Fruit fly (Drosophila melanogaster) whole organism, prepupa: Measurements from ENCODE around the gene CG9555.

Experiments used
- Blimp-1 ChIP-seq: fragments of 200-800 bp; sonication (Bioruptor generic); optimal IDR thresholded peaks from 3 replicates; lab custom pipeline; 2017; ENCODE audit warnings: missing biosample characterization, missing genetic modification characterization, mild to moderate bottlenecking, moderate library complexity, missing genetic modification reagents
- CG10631 ChIP-seq: fragments of 200-800 bp; sonication (Bioruptor generic); optimal IDR thresholded peaks from 2 replicates; lab custom pipeline; 2016; ENCODE audit warnings: missing biosample characterization, missing genetic modification characterization
- CG11294 ChIP-seq: fragments of 200-800 bp; sonication (Bioruptor generic); IDR thresholded peaks from 2 replicates; pipeline ENCODE4 v1.3.6; 2022; ENCODE audit warnings: missing biosample characterization, missing genetic modification characterization
- CG11762 ChIP-seq: fragments of 200-800 bp; sonication (Bioruptor generic); optimal IDR thresholded peaks from 3 replicates; lab custom pipeline; 2016; ENCODE audit warnings: missing biosample characterization, missing genetic modification characterization; ENCODE audit not compliant: insufficient read depth
- CG11902 ChIP-seq: fragments of 200-800 bp; sonication (Bioruptor generic); optimal IDR thresholded peaks from 3 replicates; lab custom pipeline; 2016; ENCODE audit warnings: missing biosample characterization, missing genetic modification characterization
- CG1621 ChIP-seq: fragments of 200-800 bp; sonication (Bioruptor generic); optimal IDR thresholded peaks from 3 replicates; lab custom pipeline; 2018; ENCODE audit warnings: missing biosample characterization, mild to moderate bottlenecking, missing genetic modification characterization
- CG16779 ChIP-seq: fragments of 200-800 bp; sonication (Bioruptor generic); optimal IDR thresholded peaks from 3 replicates; lab custom pipeline; 2017; ENCODE audit warnings: missing biosample characterization, mild to moderate bottlenecking, missing genetic modification characterization
- CG31627 ChIP-seq: fragments of 200-800 bp; sonication (Bioruptor generic); optimal IDR thresholded peaks from 3 replicates; lab custom pipeline; 2016; ENCODE audit warnings: missing biosample characterization, missing genetic modification characterization
- CG32006 ChIP-seq: fragments of 200-800 bp; sonication (Bioruptor generic); optimal IDR thresholded peaks from 3 replicates; lab custom pipeline; 2017; ENCODE audit warnings: missing biosample characterization, mild to moderate bottlenecking, missing genetic modification characterization
- CG6276 ChIP-seq: fragments of 200-800 bp; sonication (Bioruptor generic); optimal IDR thresholded peaks from 2 replicates; lab custom pipeline; 2017; ENCODE audit warnings: missing biosample characterization, mild to moderate bottlenecking, missing genetic modification characterization
- CG6792 ChIP-seq: fragments of 200-800 bp; sonication (Bioruptor generic); optimal IDR thresholded peaks from 3 replicates; lab custom pipeline; 2016; ENCODE audit warnings: missing biosample characterization, missing genetic modification characterization
- CG6808 ChIP-seq: fragments of 200-800 bp; sonication (Bioruptor generic); optimal IDR thresholded peaks from 3 replicates; lab custom pipeline; 2017; ENCODE audit warnings: missing biosample characterization, missing genetic modification characterization, mild to moderate bottlenecking, moderate library complexity, missing genetic modification reagents
- CG6854 ChIP-seq: fragments of 200-800 bp; sonication (Bioruptor generic); optimal IDR thresholded peaks from 2 replicates; lab custom pipeline; 2017; ENCODE audit warnings: missing biosample characterization, mild to moderate bottlenecking, missing genetic modification characterization
- CG7368 ChIP-seq: fragments of 200-800 bp; sonication (Bioruptor generic); optimal IDR thresholded peaks from 3 replicates; lab custom pipeline; 2016; ENCODE audit warnings: missing biosample characterization, missing genetic modification characterization
- CG8319 ChIP-seq: fragments of 200-800 bp; sonication (Bioruptor generic); optimal IDR thresholded peaks from 3 replicates; lab custom pipeline; 2016; ENCODE audit warnings: missing biosample characterization, missing genetic modification characterization
- CG8632 ChIP-seq: fragments of 200-800 bp; sonication (Bioruptor generic); optimal IDR thresholded peaks from 3 replicates; lab custom pipeline; 2016; ENCODE audit warnings: missing biosample characterization, missing genetic modification characterization
- CG9139 ChIP-seq: fragments of 200-800 bp; sonication (Bioruptor generic); optimal IDR thresholded peaks from 3 replicates; lab custom pipeline; 2017; ENCODE audit warnings: missing biosample characterization, mild to moderate bottlenecking, missing genetic modification characterization
- Eip75B ChIP-seq: fragments of 200-800 bp; sonication (Bioruptor generic); optimal IDR thresholded peaks from 3 replicates; lab custom pipeline; 2016; ENCODE audit warnings: missing biosample characterization, missing genetic modification characterization
- Eip78C ChIP-seq: fragments of 200-800 bp; sonication (Bioruptor generic); peaks from one replicate; lab custom pipeline; 2016; ENCODE audit warnings: missing biosample characterization, missing genetic modification characterization
- Eip93F ChIP-seq: fragments of 200-800 bp; sonication (Bioruptor generic); optimal IDR thresholded peaks from 2 replicates; lab custom pipeline; 2016; ENCODE audit warnings: missing biosample characterization, mild to moderate bottlenecking, missing genetic modification characterization
- Ets96B ChIP-seq: fragments of 200-800 bp; optimal IDR thresholded peaks from 2 replicates; lab custom pipeline; 2019; ENCODE audit warnings: missing biosample characterization, mild to moderate bottlenecking, missing genetic modification characterization, moderate library complexity
- Hr38 ChIP-seq: sonication (Bioruptor generic); optimal IDR thresholded peaks from 2 replicates; lab custom pipeline; 2016; ENCODE audit warnings: missing biosample characterization, missing genetic modification characterization
- Hr4 ChIP-seq: fragments of 200-800 bp; sonication (Bioruptor generic); optimal IDR thresholded peaks from 3 replicates; lab custom pipeline; 2016; ENCODE audit warnings: missing biosample characterization, missing genetic modification characterization
- Lpt ChIP-seq: fragments of 200-800 bp; sonication (Bioruptor generic); optimal IDR thresholded peaks from 3 replicates; lab custom pipeline; 2016; ENCODE audit warnings: missing biosample characterization, missing genetic modification characterization
- Met ChIP-seq: fragments of 200-800 bp; sonication (Bioruptor generic); optimal IDR thresholded peaks from 3 replicates; lab custom pipeline; 2016; ENCODE audit warnings: missing biosample characterization, missing genetic modification characterization
- OdsH ChIP-seq: fragments of 200-800 bp; sonication (Bioruptor generic); optimal IDR thresholded peaks from 3 replicates; lab custom pipeline; 2016; ENCODE audit warnings: missing biosample characterization, missing genetic modification characterization
- Smox ChIP-seq: fragments of 200-800 bp; sonication (Bioruptor generic); optimal IDR thresholded peaks from 3 replicates; lab custom pipeline; 2016; ENCODE audit warnings: missing biosample characterization, missing genetic modification characterization
- Sox102F ChIP-seq: fragments of 200-800 bp; sonication (Bioruptor generic); optimal IDR thresholded peaks from 2 replicates; lab custom pipeline; 2016; ENCODE audit warnings: missing biosample characterization, mild to moderate bottlenecking, missing genetic modification characterization
- Sox14 ChIP-seq: fragments of 200-800 bp; sonication (Bioruptor generic); optimal IDR thresholded peaks from 3 replicates; lab custom pipeline; 2016; ENCODE audit warnings: missing biosample characterization, missing genetic modification characterization
- achi ChIP-seq: fragments of 200-800 bp; sonication (Bioruptor generic); optimal IDR thresholded peaks from 3 replicates; lab custom pipeline; 2016; ENCODE audit warnings: missing biosample characterization, missing genetic modification characterization
- acj6 ChIP-seq: fragments of 200-800 bp; sonication (Bioruptor generic); optimal IDR thresholded peaks from 3 replicates; lab custom pipeline; 2016; ENCODE audit warnings: missing biosample characterization, missing genetic modification characterization
- dsx ChIP-seq: fragments of 200-800 bp; optimal IDR thresholded peaks from 3 replicates; lab custom pipeline; 2019; ENCODE audit warnings: missing biosample characterization, mild to moderate bottlenecking, missing genetic modification characterization, moderate library complexity; ENCODE audit not compliant: poor library complexity, severe bottlenecking
- eg ChIP-seq: fragments of 200-800 bp; sonication (Bioruptor generic); IDR thresholded peaks from 3 replicates; pipeline ENCODE4 v1.3.6; 2022; ENCODE audit warnings: missing biosample characterization, missing genetic modification characterization
- fd59A ChIP-seq: fragments of 200-800 bp; sonication (Bioruptor generic); optimal IDR thresholded peaks from 2 replicates; lab custom pipeline; 2017; ENCODE audit warnings: missing biosample characterization, mild to moderate bottlenecking, missing genetic modification characterization, missing genetic modification reagents
- fkh ChIP-seq: fragments of 200-800 bp; sonication (Bioruptor generic); optimal IDR thresholded peaks from 3 replicates; lab custom pipeline; 2017; ENCODE audit warnings: missing biosample characterization, mild to moderate bottlenecking, missing genetic modification characterization, moderate library complexity
- lz ChIP-seq: fragments of 200-800 bp; sonication (Bioruptor generic); optimal IDR thresholded peaks from 3 replicates; lab custom pipeline; 2016; ENCODE audit warnings: missing biosample characterization, missing genetic modification characterization
- pdm3 ChIP-seq: fragments of 200-800 bp; sonication (Bioruptor generic); optimal IDR thresholded peaks from 3 replicates; lab custom pipeline; 2016; ENCODE audit warnings: missing biosample characterization, missing genetic modification characterization
- salr ChIP-seq, 2 experiments: fragments of 200-800 bp; sonication (Bioruptor generic); optimal IDR thresholded peaks; 3 replicates each; lab custom pipeline; 2016 to 2018; ENCODE audit warnings: missing biosample characterization in 2 of 2, missing genetic modification characterization in 2 of 2, mild to moderate bottlenecking in 1 of 2
- spab ChIP-seq: fragments of 200-800 bp; sonication (Bioruptor generic); optimal IDR thresholded peaks from 2 replicates; lab custom pipeline; 2017; ENCODE audit warnings: missing biosample characterization, mild to moderate bottlenecking, missing genetic modification characterization, missing genetic modification reagents
- ss ChIP-seq, 2 experiments: fragments of 200-800 bp; sonication (Bioruptor generic); optimal IDR thresholded peaks; 2 replicates in 1 of 2; 3 replicates in 1 of 2; lab custom pipeline; 2017 to 2018; ENCODE audit warnings: mild to moderate bottlenecking in 2 of 2, missing biosample characterization in 2 of 2, missing genetic modification characterization in 2 of 2, moderate library complexity in 1 of 2
- svp ChIP-seq: fragments of 200-800 bp; sonication (Bioruptor generic); peaks from one replicate; lab custom pipeline; 2016; ENCODE audit warnings: missing biosample characterization, missing genetic modification characterization
- vri ChIP-seq: fragments of 200-800 bp; sonication (Bioruptor generic); optimal IDR thresholded peaks from 3 replicates; lab custom pipeline; 2016; ENCODE audit warnings: missing biosample characterization, mild to moderate bottlenecking, missing genetic modification characterization

The CG9555 gene

DNA sequence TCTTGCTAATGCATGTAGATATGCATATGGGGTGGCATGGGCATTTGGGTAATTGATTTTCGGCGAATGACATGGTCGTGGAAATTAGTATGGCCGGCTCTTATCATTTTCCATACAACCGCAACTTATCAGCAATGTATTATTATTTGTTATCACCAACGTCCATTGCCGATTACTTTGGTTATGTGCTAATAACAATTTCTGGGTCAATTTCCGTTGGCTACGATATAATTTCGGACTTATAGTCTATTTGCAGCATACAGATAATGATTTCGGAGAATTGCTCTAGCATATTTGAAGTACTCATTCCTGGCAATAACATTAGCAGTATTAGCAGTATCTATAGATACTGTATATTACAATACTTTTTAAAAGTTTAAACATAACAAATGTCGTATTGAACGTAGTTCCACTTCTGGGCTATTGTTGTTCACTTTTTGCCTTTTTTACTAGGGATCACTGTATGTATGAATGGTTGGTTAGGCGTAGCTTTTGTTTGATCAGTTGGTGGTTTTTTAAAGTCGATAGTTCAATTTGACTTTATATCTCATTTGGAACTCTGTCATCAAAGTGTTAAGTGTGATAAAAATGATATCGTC, 44.7 kb upstream of the CG9555 start, which contains the start of gene CG46397:
Gene CG46397, plus strand, starts transcription at position 549 of the 599 bp plus-strand sequence.
- TF ChIP-seq lz (GFP tag; lab: Kevin White, UChicago) (no peak), CG6808 (no peak), spab (GFP tag; lab: Kevin White, UChicago) (no peak), vri (GFP tag; lab: Kevin White, UChicago) (peak; percentile 89), Eip93F (GFP tag; lab: Kevin White, UChicago) (no peak), svp (GFP tag; lab: Kevin White, UChicago) (peak; percentile 18), Eip75B (GFP tag; lab: Kevin White, UChicago) (no peak), CG11902 (GFP tag; lab: Kevin White, UChicago) (no peak), CG8319 (GFP tag; lab: Kevin White, UChicago) (no peak)

DNA sequence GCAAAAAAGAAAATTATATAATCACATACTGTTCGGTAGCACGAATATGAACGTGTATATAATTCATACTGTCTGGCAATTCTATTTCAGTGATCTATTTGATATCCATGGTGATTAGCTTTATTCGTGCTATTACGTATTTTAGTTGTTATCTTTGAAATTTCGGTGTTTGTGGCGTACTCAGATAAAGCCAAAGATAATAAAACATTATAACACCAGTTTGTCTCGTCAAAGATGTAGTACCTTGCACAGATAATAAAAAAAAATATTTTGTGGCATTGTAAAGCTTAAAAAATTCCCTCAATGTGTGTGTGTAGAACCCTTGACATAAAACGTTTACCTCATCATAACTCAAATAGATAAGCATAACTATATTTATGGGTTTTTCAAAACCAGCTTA, 43.5 kb upstream of the CG9555 start:
- TF ChIP-seq Hr38 (GFP tag; lab: Kevin White, UChicago) (no peak), Eip78C (GFP tag; lab: Kevin White, UChicago) (peak; percentile 32)

- TF ChIP-seq vri (GFP tag; lab: Kevin White, UChicago) (peak; percentile 26), pdm3 (GFP tag; lab: Kevin White, UChicago) (no peak), Sox14 (peak; percentile 10), OdsH (no peak), svp (GFP tag; lab: Kevin White, UChicago) (peak; percentile 68)
These were observed 42.9 kb upstream of the CG9555 start for dm6 chr2L:8948650-8949049.

- TF ChIP-seq CG11294 (no peak), achi (GFP tag; lab: Kevin White, UChicago) (peak; percentile 63), CG6792 (GFP tag; lab: Kevin White, UChicago) (peak; percentile 67), eg (GFP tag; lab: Robert Waterston, UW) (no peak), fd59A (GFP tag; lab: Kevin White, UChicago) (peak; percentile 72), Hr4 (GFP tag; lab: Kevin White, UChicago) (peak; percentile 30), CG16779 (tag; lab: Kevin White, UChicago) (no peak), salr (GFP tag; optimal IDR thresholded peaks at IDR 0.05; lab: Kevin White, UChicago) (peak; percentile 41 to 68), CG11902 (GFP tag; lab: Kevin White, UChicago) (peak; percentile 68), Sox102F (peak; percentile 70), fkh (GFP tag; lab: Kevin White, UChicago) (no peak), acj6 (GFP tag; lab: Kevin White, UChicago) (peak; percentile 78), CG6808 (peak; percentile 67), Met (GFP tag; lab: Kevin White, UChicago) (peak; percentile 86), CG10631 (GFP tag; lab: Kevin White, UChicago) (peak; percentile 69), Eip75B (GFP tag; lab: Kevin White, UChicago) (peak; percentile 62), CG6276 (GFP tag; lab: Kevin White, UChicago) (no peak), CG9139 (peak; percentile 32), CG6854 (GFP tag; lab: Kevin White, UChicago) (peak; percentile 78), CG7368 (GFP tag; lab: Kevin White, UChicago) (peak; percentile 28), CG11762 (peak; percentile 37), CG8319 (GFP tag; lab: Kevin White, UChicago) (peak; percentile 19), Sox14 (peak; percentile 78), Smox (GFP tag; lab: Kevin White, UChicago) (peak; percentile 67), ss (GFP tag; optimal IDR thresholded peaks at IDR 0.05; lab: Kevin White, UChicago) (peak; percentile 50 to 58), Blimp-1 (GFP tag; lab: Kevin White, UChicago) (peak; percentile 85), Hr38 (GFP tag; lab: Kevin White, UChicago) (no peak), Ets96B (tag; lab: Kevin White, UChicago) (peak; percentile 48), vri (GFP tag; lab: Kevin White, UChicago) (peak; percentile 80), CG32006 (GFP tag; lab: Kevin White, UChicago) (peak; percentile 65), CG8632 (GFP tag; lab: Kevin White, UChicago) (peak; percentile 38), dsx (peak; percentile 21), CG31627 (peak; percentile 79), Lpt (GFP tag; lab: Kevin White, UChicago) (no peak), CG1621 (tag; lab: Kevin White, UChicago) (no peak)
These were observed 41.4 kb upstream of the CG9555 start for dm6 chr2L:8949919-8950722.
